Fruit fly (Drosophila melanogaster) whole organism, larva: Measurements from ENCODE around the gene Cog4.

Experiments used
- noc ChIP-seq: fragments of 200-800 bp; sonication (Bioruptor generic); optimal IDR thresholded peaks from 3 replicates; lab custom pipeline; 2019; ENCODE audit warnings: missing biosample characterization, mild to moderate bottlenecking, missing genetic modification characterization, moderate library complexity

The Cog4 gene

DNA sequence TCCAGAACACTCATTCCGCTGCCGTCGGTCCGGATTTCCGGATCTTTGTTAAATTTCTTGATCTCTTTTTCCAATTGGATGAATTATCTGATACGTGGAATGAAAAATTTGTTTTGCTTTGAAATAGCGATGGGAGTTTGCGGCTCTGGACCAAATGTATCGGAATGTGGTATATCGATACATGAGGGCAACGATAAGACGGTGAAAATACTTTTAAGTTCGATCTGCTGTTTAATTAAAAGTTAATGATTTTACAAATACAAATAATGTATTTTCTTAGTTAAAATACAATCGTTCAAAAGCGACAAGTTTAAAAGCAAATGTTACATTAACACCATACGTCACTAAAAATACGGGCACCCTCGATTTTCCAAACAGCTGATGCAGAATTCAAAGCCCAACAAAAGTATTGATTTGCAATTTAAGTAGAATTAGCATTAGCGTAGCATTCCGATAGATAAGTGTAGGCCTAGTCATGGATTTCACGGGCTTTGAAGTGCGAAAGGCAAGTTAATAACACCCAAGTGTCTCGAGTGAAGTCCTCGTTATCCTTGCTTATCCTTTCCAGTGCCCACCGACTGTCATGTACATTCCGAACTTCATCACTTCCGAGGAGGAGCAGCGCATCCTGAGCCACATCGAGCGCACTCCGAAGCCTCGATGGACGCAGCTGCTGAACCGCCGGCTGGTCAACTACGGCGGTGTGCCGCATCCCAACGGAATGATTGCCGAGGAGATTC, at the start of gene Cog4, which contains the start of gene CG6144:
Gene Cog4 (minus strand): TSS at position 139 of the 740 bp plus-strand sequence.
Gene CG6144 (plus strand): TSS at position 211 of the 740 bp plus-strand sequence.
- no peak for TF ChIP-seq noc (tag; lab: Kevin White, UChicago)

DNA sequence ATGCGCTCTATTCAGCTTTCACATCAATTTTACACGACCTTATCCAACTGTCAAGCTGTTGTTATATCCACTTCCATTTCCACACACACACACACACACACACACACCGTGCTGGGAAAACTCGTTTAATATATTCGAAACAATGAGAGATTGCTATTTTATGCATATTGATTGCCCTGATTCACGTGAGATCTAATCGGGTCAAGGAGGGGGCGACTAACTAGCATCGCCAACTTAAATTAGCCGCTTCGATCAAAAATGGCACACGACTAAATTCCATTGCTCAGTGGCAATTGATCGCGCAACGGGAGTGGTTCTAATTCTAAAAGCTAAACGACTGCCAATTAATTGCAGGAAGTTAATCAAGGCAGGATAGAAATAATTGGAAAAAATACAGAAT, 45.6 kb upstream of the Cog4 start, which contains the start of gene CG18302:
Gene CG18302 (plus strand): TSS at position 301 of the 400 bp plus-strand sequence.
- no peak for TF ChIP-seq noc (tag; lab: Kevin White, UChicago)

- TF ChIP-seq noc (tag; lab: Kevin White, UChicago), result no peak
Measured at dm6 chr2L:10531521-10531920, 43.1 kb upstream of the Cog4 start, which contains the start of gene CG18301. CG18301 (plus strand) TSS chr2L:10531821.

dm6 chr2L:10530089-10530488, 41.7 kb upstream of the Cog4 start:
- TF ChIP-seq noc (tag; lab: Kevin White, UChicago), result no peak

dm6 chr2L:10528984-10529383, 40.6 kb upstream of the Cog4 start:
- TF ChIP-seq noc (tag; lab: Kevin White, UChicago), result peak; percentile 21

dm6 chr2L:10526953-10527584, 38.6 kb upstream of the Cog4 start, which contains the start of gene Lip4:
Lip4 (plus strand) TSS chr2L:10527572.
- peak; percentile 77 for TF ChIP-seq noc (tag; lab: Kevin White, UChicago)

- TF ChIP-seq noc (tag; lab: Kevin White, UChicago), result no peak
Measured at dm6 chr2L:10522174-10522893, 33.9 kb upstream of the Cog4 start.

- peak; percentile 64 for TF ChIP-seq noc (tag; lab: Kevin White, UChicago)
Measured at dm6 chr2L:10519225-10519624, 30.8 kb upstream of the Cog4 start.

DNA sequence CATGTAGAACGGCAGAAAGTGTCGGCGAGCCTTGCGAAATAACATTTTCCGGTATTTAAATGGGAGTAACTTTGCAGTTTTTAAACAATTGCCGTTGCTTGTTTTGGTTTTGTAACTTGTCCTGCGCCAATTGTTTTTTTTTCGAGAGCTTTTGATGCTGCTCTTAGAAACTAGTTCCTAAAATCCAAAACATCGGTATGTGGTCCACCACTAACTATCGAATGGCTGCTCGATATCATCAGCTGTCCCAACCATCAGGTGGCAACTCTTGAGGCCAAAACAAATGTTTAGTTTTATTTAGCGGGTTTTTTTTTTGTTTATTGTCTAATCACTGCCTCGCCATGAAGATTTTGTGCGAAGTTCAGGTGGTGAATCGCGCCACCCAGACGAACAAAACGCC, 28.7 kb upstream of the Cog4 start, which contains the start of the genes Fatp1 and Lrr47:
Gene Fatp1 (minus strand): TSS at position 134 of the 400 bp plus-strand sequence.
Gene Lrr47 (plus strand): TSS at position 251 of the 400 bp plus-strand sequence.
- no peak for TF ChIP-seq noc (tag; lab: Kevin White, UChicago)

dm6 chr2L:10516470-10517048, 28.1 kb upstream of the Cog4 start:
- TF ChIP-seq noc (tag; lab: Kevin White, UChicago), result peak; percentile 39

- TF ChIP-seq noc (tag; lab: Kevin White, UChicago), result no peak
Measured at dm6 chr2L:10515553-10516174, 27.2 kb upstream of the Cog4 start.

DNA sequence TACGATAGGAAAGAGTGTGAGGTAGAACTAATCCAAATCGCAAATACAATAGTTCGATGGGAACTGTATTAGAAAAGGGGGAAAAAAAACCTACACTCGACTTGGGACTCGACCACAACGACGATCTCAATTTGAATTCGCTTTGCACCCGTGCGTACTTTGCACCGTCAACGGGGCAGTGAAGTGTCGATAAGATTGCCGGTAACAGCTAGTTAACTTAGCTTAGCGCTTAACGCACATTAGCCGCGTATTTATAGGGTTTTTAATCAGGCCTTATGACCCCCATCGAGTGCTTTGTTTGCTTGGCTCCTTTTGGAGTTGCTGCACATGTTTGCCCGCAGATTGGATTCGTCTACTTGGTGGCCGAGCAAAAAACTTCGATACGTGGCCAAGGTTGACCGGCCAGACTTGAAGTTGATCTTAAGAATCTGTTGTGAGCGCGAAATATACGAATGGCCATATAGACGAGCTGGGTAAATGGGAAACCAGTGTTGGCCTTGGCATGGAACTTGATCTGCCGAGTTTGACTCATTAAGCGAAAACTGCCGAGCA, 26.2 kb upstream of the Cog4 start:
- no peak for TF ChIP-seq noc (tag; lab: Kevin White, UChicago)

- TF ChIP-seq noc (tag; lab: Kevin White, UChicago), result no peak
Measured at dm6 chr2L:10513837-10514499, 25.5 kb upstream of the Cog4 start.

- no peak for TF ChIP-seq noc (tag; lab: Kevin White, UChicago)
Measured at dm6 chr2L:10510843-10511242, 22.4 kb upstream of the Cog4 start.
